Fruit fly (Drosophila melanogaster): ENCODE data around the gene simj.

Gene simj

dm6 chr3L:10692459-10693217 is 28.1 kb downstream of the simj start, which contains the start of gene CG33493:
Gene CG33493 (minus strand): TSS chr3L:10693167.
- TF ChIP-seq CG8478 (optimal IDR thresholded peaks at IDR 0.05) (no peak), CTCF (optimal IDR thresholded peaks at IDR 0.05) (no peak)

dm6 chr3L:10693709-10694403 is 29.3 kb downstream of the simj start, which contains the start of gene ND-13B:
Gene ND-13B (minus strand): TSS chr3L:10694108.
- no peak for TF ChIP-seq CG8478 (optimal IDR thresholded peaks at IDR 0.05)
- TF ChIP-seq CTCF (optimal IDR thresholded peaks at IDR 0.05) = no peak

- TF ChIP-seq CTCF (optimal IDR thresholded peaks at IDR 0.05) (no peak), CG8478 (optimal IDR thresholded peaks at IDR 0.05) (no peak)
These were observed 32.3 kb downstream of the simj start, which contains the start of gene NijA for dm6 chr3L:10696635-10697412. Gene NijA (minus strand): TSS chr3L:10696877.

DNA sequence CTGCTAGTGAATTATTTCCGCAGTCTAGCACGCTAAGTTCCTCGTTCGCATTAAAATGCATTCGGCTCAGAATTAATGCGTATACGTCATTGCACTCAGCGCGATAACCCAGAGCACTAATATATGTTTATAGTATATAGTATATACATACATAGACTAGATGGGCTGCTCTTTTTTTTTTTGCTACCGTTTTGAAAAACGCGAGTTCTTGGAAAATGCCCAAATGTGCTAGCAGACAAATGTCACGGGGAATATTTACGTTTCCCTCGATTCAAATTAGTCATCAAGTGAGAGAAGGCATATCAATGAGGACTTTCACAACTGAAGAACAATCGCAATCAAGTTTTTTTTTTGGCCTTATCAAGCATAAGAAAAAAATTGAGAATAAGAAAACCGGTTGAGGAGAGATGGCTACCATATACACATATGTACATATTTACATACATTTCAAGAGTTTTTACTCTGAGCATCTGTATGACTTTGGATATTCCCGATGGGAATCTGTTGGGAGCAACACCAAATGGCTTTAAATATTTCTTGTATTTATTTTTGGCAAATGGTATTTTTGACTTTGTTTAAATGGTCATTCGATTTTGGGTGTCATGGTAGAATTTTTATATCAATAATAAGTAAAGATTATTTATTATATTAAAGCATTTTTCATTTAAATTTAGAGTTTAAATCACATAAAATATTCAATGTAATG is 33.0 kb downstream of the simj start:
- no peak for TF ChIP-seq CG8478 (optimal IDR thresholded peaks at IDR 0.05)
- TF ChIP-seq CTCF (optimal IDR thresholded peaks at IDR 0.05) = no peak

DNA sequence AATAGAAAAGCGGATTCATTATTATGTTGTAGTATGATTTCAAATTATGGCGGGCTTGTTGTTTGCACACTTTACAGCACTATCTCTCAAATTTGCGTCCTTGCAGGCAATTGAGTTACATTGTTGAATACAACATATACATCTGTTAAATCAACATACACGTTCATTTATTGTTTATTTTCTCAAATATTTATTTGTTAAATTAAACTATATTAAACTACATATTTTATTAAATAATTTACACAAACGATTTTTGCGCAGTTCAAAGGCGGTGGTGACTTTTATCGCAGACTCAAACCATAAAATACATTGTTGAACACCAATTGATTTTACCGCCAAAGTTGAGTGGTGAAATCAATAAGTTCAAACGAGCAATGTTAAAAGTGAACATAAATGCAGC is 33.6 kb downstream of the simj start:
- TF ChIP-seq CTCF (optimal IDR thresholded peaks at IDR 0.05) (no peak), CG8478 (optimal IDR thresholded peaks at IDR 0.05) (no peak)

DNA sequence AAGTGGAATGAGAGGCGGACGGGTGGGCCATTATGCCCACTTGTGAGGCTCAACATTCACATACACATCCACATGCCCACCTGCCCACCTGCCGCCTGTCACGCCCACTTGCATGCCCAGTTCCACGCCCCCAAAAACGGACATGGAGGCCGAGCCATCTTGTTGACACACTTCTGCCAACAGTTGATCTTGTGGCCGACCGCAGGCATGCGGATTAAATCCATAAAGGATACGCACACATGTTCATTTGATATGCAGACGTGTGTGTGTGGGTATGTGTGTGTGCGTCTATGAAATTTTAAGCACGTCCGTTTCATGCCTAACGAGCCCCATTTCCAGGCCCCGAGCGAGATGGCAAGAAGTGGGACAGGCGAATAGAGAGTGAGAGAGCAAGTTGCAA is 37.7 kb downstream of the simj start:
- TF ChIP-seq CTCF (optimal IDR thresholded peaks at IDR 0.05) = no peak
- TF ChIP-seq CG8478 (optimal IDR thresholded peaks at IDR 0.05) = no peak

- TF ChIP-seq CG8478 (optimal IDR thresholded peaks at IDR 0.05) (no peak), CTCF (optimal IDR thresholded peaks at IDR 0.05) (no peak)
These were observed 40.0 kb downstream of the simj start for dm6 chr3L:10704482-10704993.

- TF ChIP-seq CG8478 (optimal IDR thresholded peaks at IDR 0.05) = no peak
- TF ChIP-seq CTCF (optimal IDR thresholded peaks at IDR 0.05) = no peak
These were observed 44.6 kb downstream of the simj start for dm6 chr3L:10709132-10709531.

DNA sequence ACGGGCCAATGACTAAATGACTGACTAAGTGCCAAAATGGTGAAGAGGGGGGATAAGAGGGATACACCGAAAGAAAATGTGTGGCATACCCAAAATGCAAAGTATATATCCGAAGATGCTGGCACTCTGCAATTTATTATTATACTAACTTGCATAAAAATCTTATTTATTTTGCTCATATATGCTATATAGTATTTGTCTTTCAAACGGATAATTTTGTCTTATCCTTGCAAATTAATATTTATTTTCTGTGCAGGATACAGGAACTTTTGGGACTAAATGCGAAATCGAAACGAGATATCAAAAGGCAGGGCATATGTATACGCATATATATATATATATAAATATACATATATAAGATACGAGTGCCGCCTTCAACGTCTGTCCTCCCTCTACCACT is 46.8 kb downstream of the simj start:
- TF ChIP-seq CG8478 (optimal IDR thresholded peaks at IDR 0.05) (no peak), CTCF (optimal IDR thresholded peaks at IDR 0.05) (no peak)

DNA sequence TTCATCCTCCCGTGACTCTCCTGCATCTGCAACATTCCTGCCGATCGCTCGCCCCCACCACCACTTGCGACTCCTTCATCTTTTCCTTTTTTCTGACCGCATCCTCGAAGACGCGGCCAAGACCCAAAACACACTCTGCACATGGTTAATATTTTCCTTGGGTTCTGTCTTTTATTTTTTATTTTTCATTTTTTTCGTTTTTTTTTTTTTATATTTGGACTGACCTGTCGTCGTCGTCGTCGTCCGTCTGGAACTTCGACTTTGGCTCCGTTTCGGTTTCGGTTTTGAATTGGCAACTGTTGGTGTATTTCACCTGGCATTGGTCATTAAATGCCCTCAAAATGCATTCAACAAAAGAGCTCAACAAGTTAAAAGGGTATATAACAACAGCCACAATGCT is 47.5 kb downstream of the simj start:
- TF ChIP-seq CG8478 (optimal IDR thresholded peaks at IDR 0.05) (no peak), CTCF (optimal IDR thresholded peaks at IDR 0.05) (no peak)

- TF ChIP-seq CTCF (optimal IDR thresholded peaks at IDR 0.05) (no peak), CG8478 (optimal IDR thresholded peaks at IDR 0.05) (no peak)
These were observed 49.0 kb downstream of the simj start for dm6 chr3L:10713458-10714118.

DNA sequence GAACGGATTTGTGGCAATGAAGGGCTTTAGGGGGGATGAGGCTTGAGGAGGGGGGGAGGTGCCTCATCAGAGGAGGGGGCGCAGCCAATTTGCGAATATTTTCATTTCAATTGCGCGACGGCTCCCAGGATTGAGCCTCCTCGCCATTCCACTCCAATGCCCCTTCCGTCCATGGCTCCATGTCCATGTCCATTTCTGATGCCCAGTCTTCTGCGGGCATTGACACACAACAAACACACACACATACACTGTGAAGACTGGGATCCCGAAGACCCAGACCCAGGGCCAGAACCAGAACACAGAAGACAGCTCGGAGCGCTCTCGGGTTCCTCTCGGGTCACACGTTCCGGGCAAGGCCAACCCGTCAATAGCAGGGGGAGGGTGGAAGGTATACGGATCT is 51.2 kb downstream of the simj start:
- TF ChIP-seq CG8478 (optimal IDR thresholded peaks at IDR 0.05) = no peak

DNA sequence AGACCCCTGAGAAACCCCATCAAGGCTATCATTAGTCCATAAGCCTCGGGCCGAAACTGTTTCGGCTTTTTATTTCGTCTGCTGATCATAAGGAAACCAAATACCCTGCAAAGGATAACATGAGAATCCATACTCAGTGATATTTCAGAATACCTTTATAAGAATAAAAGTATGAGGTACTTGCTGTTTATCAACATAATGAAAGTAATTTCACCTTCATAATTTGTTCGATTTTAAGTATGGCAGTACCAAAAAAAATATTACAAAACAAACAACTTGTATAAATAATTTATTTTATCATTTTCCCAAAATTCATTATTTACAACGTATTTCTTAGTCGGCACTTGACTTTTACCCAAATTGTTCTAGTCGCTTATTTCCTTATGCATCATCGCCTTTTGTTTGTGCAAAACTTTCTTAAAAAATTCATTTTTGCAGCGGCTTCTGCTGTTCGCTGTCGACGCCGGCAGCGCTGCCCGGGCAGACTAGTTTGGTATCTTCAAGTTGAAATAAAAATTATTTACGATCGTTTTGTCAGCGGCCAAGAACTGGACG is 51.9 kb downstream of the simj start:
- TF ChIP-seq CG8478 (optimal IDR thresholded peaks at IDR 0.05) = no peak
- TF ChIP-seq CTCF (optimal IDR thresholded peaks at IDR 0.05) = no peak

- no peak for TF ChIP-seq CG8478 (optimal IDR thresholded peaks at IDR 0.05)
- TF ChIP-seq CTCF (optimal IDR thresholded peaks at IDR 0.05) = no peak
These were observed 55.2 kb downstream of the simj start for dm6 chr3L:10719771-10720170.
